Fruit fly (Drosophila melanogaster) Kc167 (cell line): ENCODE measurements around the gene CG31388.

Experiments
- Myc ChIP-seq: fragments of >200 bp; optimal IDR thresholded peaks from 2 replicates; lab custom pipeline; 2017; ENCODE audit warnings: missing external identifiers
- Sin3A ChIP-seq: fragments of >200 bp; optimal IDR thresholded peaks from 2 replicates; lab custom pipeline; 2018; ENCODE audit warnings: missing external identifiers
- h ChIP-seq: fragments of >200 bp; optimal IDR thresholded peaks from 3 replicates; lab custom pipeline; 2018; ENCODE audit warnings: missing external identifiers
- insv ChIP-seq: fragments of >200 bp; optimal IDR thresholded peaks from 3 replicates; lab custom pipeline; 2018; ENCODE audit warnings: missing external identifiers
- psq ChIP-seq: fragments of >200 bp; optimal IDR thresholded peaks from 2 replicates; lab custom pipeline; 2017; ENCODE audit warnings: missing external identifiers
- ttk ChIP-seq: sonication (Bioruptor generic); optimal IDR thresholded peaks from 2 replicates; lab custom pipeline; 2017; ENCODE audit warnings: missing external identifiers

The CG31388 gene

dm6 chr3R:11231705-11232261, 5.8 kb upstream of the CG31388 start, which contains the start of the genes CG17187 and Dph3:
Gene CG17187 (minus strand): TSS chr3R:11231879.
Gene Dph3 (plus strand): TSS chr3R:11231912.
- TF ChIP-seq insv (lab: Kevin White, UChicago) (no peak), Myc (lab: Kevin White, UChicago) (no peak), Sin3A (no peak), ttk (lab: Kevin White, UChicago) (no peak), psq (lab: Kevin White, UChicago) (no peak), h (lab: Kevin White, UChicago) (no peak)

- TF ChIP-seq Myc (lab: Kevin White, UChicago) (no peak), h (lab: Kevin White, UChicago) (no peak), Sin3A (no peak), insv (lab: Kevin White, UChicago) (no peak), psq (lab: Kevin White, UChicago) (no peak), ttk (lab: Kevin White, UChicago) (no peak)
Observed at dm6 chr3R:11234918-11235371, 2.7 kb upstream of the CG31388 start, which contains the start of the genes Arfip and CG17721. Gene Arfip (minus strand): TSS chr3R:11235013. Gene CG17721 (plus strand): TSS chr3R:11235140.

DNA sequence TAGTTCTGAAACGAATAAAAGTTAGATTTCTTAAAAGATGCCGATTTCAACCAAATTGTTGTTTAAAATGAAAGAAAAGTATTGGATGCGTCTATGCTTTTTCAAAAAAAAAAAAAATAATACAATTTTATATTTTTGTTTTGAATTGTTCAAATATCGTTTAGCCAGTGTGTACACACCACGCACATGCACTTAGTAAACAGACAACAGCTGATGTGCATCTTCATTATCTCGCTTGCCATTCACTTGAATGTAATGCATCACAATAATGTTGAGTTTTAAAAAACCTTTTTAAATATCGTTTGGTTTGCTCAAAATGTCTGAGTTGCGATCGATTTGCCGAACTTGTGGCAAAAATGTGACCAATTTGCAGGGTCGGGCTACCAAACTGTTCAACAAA, 1.6 kb upstream of the CG31388 start, which contains the start of gene CG31441:
CG31441 (plus strand) TSS at position 246 of the 400 bp plus-strand sequence.
- TF ChIP-seq psq (lab: Kevin White, UChicago) (no peak), Myc (lab: Kevin White, UChicago) (no peak), Sin3A (no peak), insv (lab: Kevin White, UChicago) (no peak), h (lab: Kevin White, UChicago) (no peak), ttk (lab: Kevin White, UChicago) (no peak)

DNA sequence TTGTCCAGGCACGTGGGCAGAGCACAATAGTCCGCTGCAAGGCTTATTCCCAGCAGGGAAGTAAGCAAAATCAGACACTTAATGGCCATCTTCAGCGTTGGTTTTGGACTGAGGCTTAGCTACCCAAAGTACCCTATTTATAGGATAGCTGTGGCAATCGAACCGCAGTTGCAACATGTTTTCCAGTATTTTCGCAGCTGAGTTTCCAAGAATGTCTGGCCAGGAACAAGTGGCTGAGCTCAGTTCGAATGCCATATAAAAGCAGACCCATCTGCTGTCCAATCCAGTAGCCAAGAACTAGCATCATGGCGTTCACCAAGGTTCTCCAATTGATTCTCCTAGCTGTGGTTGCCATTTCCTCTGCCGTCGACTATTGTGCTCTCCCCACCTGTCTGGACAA, 3.3 kb downstream of the CG31388 start, which contains the start of the genes scpr-B and scpr-A:
scpr-B (minus strand) TSS at position 101 of the 400 bp plus-strand sequence.
scpr-A (plus strand) TSS at position 293 of the 400 bp plus-strand sequence.
- TF ChIP-seq insv (lab: Kevin White, UChicago): no peak
- no peak for TF ChIP-seq Myc (lab: Kevin White, UChicago)
- no peak for TF ChIP-seq h (lab: Kevin White, UChicago)
- no peak for TF ChIP-seq ttk (lab: Kevin White, UChicago)
- TF ChIP-seq psq (lab: Kevin White, UChicago): no peak
- TF ChIP-seq Sin3A: no peak

DNA sequence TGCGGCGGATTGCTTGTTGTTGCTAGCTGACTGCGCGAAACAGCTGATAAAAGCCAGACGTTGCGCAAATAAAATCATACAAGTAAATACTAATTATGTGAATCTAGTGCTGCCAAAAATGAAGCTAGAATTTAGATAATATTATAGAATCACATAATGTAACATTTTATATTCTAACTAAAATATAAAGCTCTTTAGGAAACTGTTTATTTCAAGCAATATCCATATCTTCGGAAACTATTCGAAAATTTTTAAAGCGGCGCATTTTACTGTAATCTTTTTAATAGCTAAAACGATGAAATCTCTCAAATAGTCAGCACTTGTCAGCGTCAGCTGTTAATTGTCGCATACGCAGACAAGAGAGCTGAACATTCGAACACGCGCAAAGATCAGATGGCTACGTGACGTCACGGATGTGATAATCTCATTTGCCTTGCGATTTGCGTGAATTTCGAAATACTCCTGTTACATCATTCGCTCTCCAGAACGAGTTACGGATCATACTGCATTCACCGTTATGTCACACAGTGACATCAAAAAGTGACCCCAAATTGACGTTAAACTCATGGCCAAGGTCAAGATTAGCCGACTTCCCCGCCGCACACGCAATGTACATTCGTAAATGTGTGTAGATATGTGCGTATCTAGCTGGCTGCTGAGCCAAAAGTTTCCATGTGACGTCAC, 5.6 kb downstream of the CG31388 start:
- TF ChIP-seq h (lab: Kevin White, UChicago): no peak
- no peak for TF ChIP-seq psq (lab: Kevin White, UChicago)
- TF ChIP-seq Sin3A: no peak
- no peak for TF ChIP-seq insv (lab: Kevin White, UChicago)
- TF ChIP-seq Myc (lab: Kevin White, UChicago): no peak
- no peak for TF ChIP-seq ttk (lab: Kevin White, UChicago)

dm6 chr3R:11243951-11244660, 6.5 kb downstream of the CG31388 start, which contains the start of the genes CG17734 and CG5214:
Gene CG17734 (minus strand): TSS chr3R:11243999.
Gene CG5214 (plus strand): TSS chr3R:11244302.
- TF ChIP-seq Sin3A (peak; percentile 17), Myc (lab: Kevin White, UChicago) (no peak)

dm6 chr3R:11245803-11246202, 8.2 kb downstream of the CG31388 start:
- TF ChIP-seq Sin3A: no peak
- TF ChIP-seq ttk (lab: Kevin White, UChicago): no peak
- no peak for TF ChIP-seq insv (lab: Kevin White, UChicago)
- no peak for TF ChIP-seq h (lab: Kevin White, UChicago)
- TF ChIP-seq Myc (lab: Kevin White, UChicago): no peak

- no peak for TF ChIP-seq h (lab: Kevin White, UChicago)
Observed at dm6 chr3R:11246865-11247264, 9.2 kb downstream of the CG31388 start.

dm6 chr3R:11253768-11254167, 16.2 kb downstream of the CG31388 start:
- TF ChIP-seq Sin3A (no peak), Myc (lab: Kevin White, UChicago) (no peak), psq (lab: Kevin White, UChicago) (no peak), insv (lab: Kevin White, UChicago) (no peak), ttk (lab: Kevin White, UChicago) (no peak), h (lab: Kevin White, UChicago) (no peak)

DNA sequence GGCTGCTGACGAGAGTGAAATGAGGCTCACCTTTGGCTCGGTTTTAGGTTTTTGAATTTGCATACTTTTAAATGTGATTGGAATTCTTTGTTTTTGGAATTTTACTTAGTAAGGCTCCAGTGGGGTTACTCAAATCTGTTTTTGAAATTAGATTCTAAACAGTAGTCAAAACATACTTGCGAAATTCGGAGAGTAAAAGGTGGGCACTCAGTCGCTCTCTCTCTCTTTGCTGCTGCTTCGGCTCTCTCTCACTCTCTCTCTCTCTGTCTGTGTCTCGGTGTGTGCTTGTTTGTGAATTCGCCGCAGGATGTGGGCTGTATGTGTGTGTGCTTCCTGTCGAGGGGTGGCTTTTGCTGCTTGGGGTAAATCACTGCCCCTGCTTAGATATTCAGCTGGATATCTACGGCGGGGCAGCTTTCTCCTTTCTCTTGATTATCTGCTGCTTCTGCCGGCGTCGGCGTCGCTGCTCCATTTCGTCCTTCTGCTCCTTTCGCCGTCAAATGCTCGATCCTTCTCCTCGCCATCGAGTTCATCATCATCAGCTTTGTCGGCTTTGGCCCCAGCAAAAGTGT, 16.9 kb downstream of the CG31388 start:
- no peak for TF ChIP-seq psq (lab: Kevin White, UChicago)
- no peak for TF ChIP-seq h (lab: Kevin White, UChicago)
- no peak for TF ChIP-seq Myc (lab: Kevin White, UChicago)
- TF ChIP-seq Sin3A: no peak
- no peak for TF ChIP-seq ttk (lab: Kevin White, UChicago)
- TF ChIP-seq insv (lab: Kevin White, UChicago): no peak

DNA sequence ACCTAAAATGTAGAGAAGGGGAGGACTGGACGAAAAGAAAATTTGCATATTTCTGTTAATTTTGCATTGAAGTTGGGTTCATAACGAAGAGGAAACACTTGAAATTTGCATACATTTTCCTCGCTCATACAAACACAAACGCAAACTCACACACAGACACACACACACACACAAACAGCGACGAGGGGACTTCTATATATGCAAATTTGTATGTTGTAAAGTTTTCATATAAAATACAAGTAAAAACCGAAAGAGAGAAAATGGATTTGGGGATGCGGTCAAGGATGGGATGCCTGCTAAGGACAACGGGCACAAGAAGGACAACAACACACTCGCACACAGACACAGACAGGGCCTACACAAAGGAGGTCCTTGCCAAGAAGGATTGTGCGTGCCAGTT, 19.9 kb downstream of the CG31388 start:
- TF ChIP-seq psq (lab: Kevin White, UChicago) (no peak), Sin3A (no peak), insv (lab: Kevin White, UChicago) (no peak)
